Worm (Caenorhabditis elegans) whole organism, late embryonic: ENCODE measurements around the gene C26D10.6.
A peak's percentile ranks its signal among the peaks of the same experiment; 100 is the strongest.

Experiments used
- C08G9.2 ChIP-seq: sonication (generic microtip); optimal IDR thresholded peaks from 2 replicates; lab custom pipeline; 2016; ENCODE audit warnings: mild to moderate bottlenecking, missing genetic modification characterization, moderate library complexity, missing compliant biosample characterization
- K09A11.1 ChIP-seq: sonication (generic microtip); optimal IDR thresholded peaks from 2 replicates; lab custom pipeline; 2017; ENCODE audit warnings: antibody characterized with exemption, mild to moderate bottlenecking, missing genetic modification characterization, missing compliant biosample characterization; ENCODE audit not compliant: insufficient read depth
- ceh-31 ChIP-seq: sonication (generic microtip); optimal IDR thresholded peaks from 2 replicates; lab custom pipeline; 2016; ENCODE audit warnings: missing genetic modification characterization, missing compliant biosample characterization
- dmd-4 ChIP-seq: sonication (generic microtip); optimal IDR thresholded peaks from 2 replicates; lab custom pipeline; 2016; ENCODE audit warnings: borderline replicate concordance, missing genetic modification characterization, missing compliant biosample characterization
- eyg-1 ChIP-seq: sonication (generic microtip); optimal IDR thresholded peaks from 2 replicates; lab custom pipeline; 2016; ENCODE audit warnings: missing genotype, missing genetic modification characterization, missing compliant biosample characterization
- nhr-11 ChIP-seq: fragments of 150-350 bp; optimal IDR thresholded peaks from 2 replicates; lab custom pipeline; 2014; ENCODE audit warnings: missing biosample characterization, missing genetic modification characterization
- nhr-232 ChIP-seq: sonication (generic microtip); optimal IDR thresholded peaks from 2 replicates; lab custom pipeline; 2016; ENCODE audit warnings: missing genetic modification characterization, missing compliant biosample characterization
- pag-3 ChIP-seq: sonication (generic microtip); optimal IDR thresholded peaks from 2 replicates; lab custom pipeline; 2016; ENCODE audit warnings: missing compliant biosample characterization, missing genetic modification characterization, borderline replicate concordance
- pha-4 ChIP-seq: fragments of 150-350 bp; optimal IDR thresholded peaks from 2 replicates; lab custom pipeline; 2018; ENCODE audit warnings: missing biosample characterization, missing genetic modification reagents, missing genetic modification characterization
- zip-5 ChIP-seq: sonication (generic microtip); optimal IDR thresholded peaks from 2 replicates; lab custom pipeline; 2016; ENCODE audit warnings: missing genetic modification characterization, missing compliant biosample characterization

DNA sequence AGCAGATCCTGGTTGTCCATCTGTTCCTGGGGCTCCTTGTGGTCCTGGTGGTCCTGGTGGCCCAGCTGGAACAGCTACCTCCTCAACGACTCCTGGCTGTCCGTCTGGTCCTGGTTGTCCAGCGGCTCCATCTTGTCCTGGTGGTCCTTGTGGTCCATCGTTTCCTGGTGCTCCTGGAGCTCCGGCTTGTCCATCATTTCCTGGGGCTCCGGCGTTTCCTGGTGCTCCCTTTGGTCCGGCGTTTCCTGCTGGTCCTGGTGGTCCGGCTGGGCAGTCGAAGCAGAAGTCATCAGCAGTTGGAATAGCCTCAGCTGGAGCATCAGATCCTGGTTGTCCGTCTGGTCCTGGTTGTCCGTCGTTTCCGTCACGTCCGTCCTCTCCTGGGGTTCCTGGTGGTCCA is 4.0 kb upstream of the C26D10.6 start:
- TF ChIP-seq C08G9.2 (tag; lab: Kevin White, UChicago) (no peak), pha-4 (no peak), eyg-1 (tag; lab: Kevin White, UChicago) (no peak), dmd-4 (tag; lab: Kevin White, UChicago) (no peak), nhr-232 (tag; lab: Kevin White, UChicago) (no peak), ceh-31 (tag; lab: Kevin White, UChicago) (no peak), nhr-11 (no peak), pag-3 (tag; lab: Kevin White, UChicago) (peak; percentile 16), K09A11.1 (tag; lab: Kevin White, UChicago) (no peak), zip-5 (no peak)
